Worm (Caenorhabditis elegans) whole organism, young adult: ENCODE data around the gene H03A11.13.

Experiments
- B0261.1 ChIP-seq: sonication (generic microtip); optimal IDR thresholded peaks from 2 replicates; lab custom pipeline; 2016; ENCODE audit warnings: mild to moderate bottlenecking, missing genetic modification characterization, moderate library complexity, missing compliant biosample characterization
- B0336.3 ChIP-seq: fragments of 200-800 bp; sonication (Bioruptor generic); IDR thresholded peaks from 2 replicates; pipeline ENCODE4 v1.3.6; 2022; ENCODE audit warnings: missing genetic modification characterization, missing compliant biosample characterization
- F10E7.11 ChIP-seq: sonication (generic microtip); optimal IDR thresholded peaks from 2 replicates; lab custom pipeline; 2017; ENCODE audit warnings: mild to moderate bottlenecking, missing genetic modification characterization, moderate library complexity, missing compliant biosample characterization
- F22D6.2 ChIP-seq: sonication (generic microtip); optimal IDR thresholded peaks from 2 replicates; lab custom pipeline; 2016; ENCODE audit warnings: mild to moderate bottlenecking, missing genetic modification characterization, missing compliant biosample characterization
- F23B12.7 ChIP-seq: sonication (generic microtip); optimal IDR thresholded peaks from 2 replicates; lab custom pipeline; 2017; ENCODE audit warnings: missing genetic modification characterization, mild to moderate bottlenecking, missing compliant biosample characterization, antibody characterized with exemption, moderate library complexity; ENCODE audit not compliant: insufficient read depth
- F39B2.1 ChIP-seq: fragments of 200-800 bp; sonication (Bioruptor generic); IDR thresholded peaks from 2 replicates; pipeline ENCODE4 v1.3.6; 2022; ENCODE audit warnings: missing genetic modification reagents, missing genetic modification characterization, missing compliant biosample characterization
- F55B11.4 ChIP-seq: sonication (generic microtip); optimal IDR thresholded peaks from 2 replicates; lab custom pipeline; 2016; ENCODE audit warnings: missing compliant biosample characterization, missing genetic modification characterization, borderline replicate concordance; ENCODE audit not compliant: insufficient read depth
- F57C9.4 ChIP-seq: sonication (generic microtip); optimal IDR thresholded peaks from 2 replicates; lab custom pipeline; 2017; ENCODE audit warnings: mild to moderate bottlenecking, missing genetic modification characterization, missing compliant biosample characterization
- K11D2.4 ChIP-seq: fragments of 200-800 bp; sonication (Bioruptor generic); IDR thresholded peaks from 2 replicates; pipeline ENCODE4 v1.3.6; 2022; ENCODE audit warnings: missing genetic modification reagents, missing genetic modification characterization, missing compliant biosample characterization
- K12H6.12 ChIP-seq: fragments of 200-800 bp; sonication (Bioruptor generic); optimal IDR thresholded peaks from 2 replicates; lab custom pipeline; 2018; ENCODE audit warnings: mild to moderate bottlenecking, missing genetic modification characterization, missing compliant biosample characterization
- Y56A3A.18 ChIP-seq: fragments of 200-800 bp; sonication (Bioruptor generic); IDR thresholded peaks from 2 replicates; pipeline ENCODE4 v1.3.6; 2022; ENCODE audit warnings: missing genetic modification reagents, missing genetic modification characterization, missing compliant biosample characterization
- Y95B8A.8 ChIP-seq: fragments of 200-800 bp; sonication (Bioruptor generic); IDR thresholded peaks from 2 replicates; pipeline ENCODE4 v1.3.6; 2022; ENCODE audit warnings: missing genetic modification reagents, missing genetic modification characterization, missing compliant biosample characterization
- atf-7 ChIP-seq: sonication (generic microtip); optimal IDR thresholded peaks from 2 replicates; lab custom pipeline; 2017; ENCODE audit warnings: mild to moderate bottlenecking, missing genetic modification characterization, missing compliant biosample characterization
- attf-3 ChIP-seq: fragments of 200-800 bp; sonication (Bioruptor generic); conservative IDR thresholded peaks from 2 replicates; pipeline ENCODE4 v1.3.6; 2022; ENCODE audit warnings: missing genetic modification reagents, missing genetic modification characterization, missing compliant biosample characterization
- attf-5 ChIP-seq: fragments of 200-800 bp; sonication (Bioruptor generic); optimal IDR thresholded peaks from 2 replicates; lab custom pipeline; 2018; ENCODE audit warnings: mild to moderate bottlenecking, missing genetic modification characterization, missing compliant biosample characterization
- bed-2 ChIP-seq: fragments of 200-800 bp; sonication (Bioruptor generic); IDR thresholded peaks from 2 replicates; pipeline ENCODE4 v1.3.6; 2022; ENCODE audit warnings: missing genetic modification reagents, missing genetic modification characterization, missing compliant biosample characterization
- cebp-1 ChIP-seq, 2 experiments: fragments of 200-800 bp in 1 of 2; sonication (Bioruptor generic) in 1 of 2; sonication (generic microtip) in 1 of 2; IDR thresholded peaks in 1 of 2; optimal IDR thresholded peaks in 1 of 2; 2 replicates each; pipeline versions ENCODE4 v1.3.6 to Lab custom; 2017 to 2022; ENCODE audit warnings: missing compliant biosample characterization in 2 of 2, missing genetic modification characterization in 2 of 2, mild to moderate bottlenecking in 1 of 2, missing genetic modification reagents in 1 of 2, moderate library complexity in 1 of 2
- cebp-2 ChIP-seq: fragments of 200-800 bp; sonication (Bioruptor generic); IDR thresholded peaks from 2 replicates; pipeline ENCODE4 v1.3.6; 2022; ENCODE audit warnings: missing genetic modification characterization, missing compliant biosample characterization
- ceh-27 ChIP-seq: fragments of 200-800 bp; sonication (Bioruptor generic); optimal IDR thresholded peaks from 2 replicates; lab custom pipeline; 2018; ENCODE audit warnings: mild to moderate bottlenecking, missing genetic modification characterization, moderate library complexity, missing compliant biosample characterization
- chd-7 ChIP-seq: sonication (generic microtip); optimal IDR thresholded peaks from 2 replicates; lab custom pipeline; 2016; ENCODE audit warnings: mild to moderate bottlenecking, missing genetic modification characterization, moderate library complexity, missing compliant biosample characterization
- dox-1 ChIP-seq: fragments of 200-800 bp; sonication (Bioruptor generic); IDR thresholded peaks from 2 replicates; pipeline ENCODE4 v1.3.6; 2022; ENCODE audit warnings: missing genetic modification reagents, missing genetic modification characterization, missing compliant biosample characterization
- egl-18 ChIP-seq: fragments of 200-800 bp; sonication (Bioruptor generic); IDR thresholded peaks from 2 replicates; pipeline ENCODE4 v1.3.6; 2022; ENCODE audit warnings: missing genetic modification reagents, missing genetic modification characterization, missing compliant biosample characterization
- egl-44 ChIP-seq: fragments of 200-800 bp; sonication (Bioruptor generic); IDR thresholded peaks from 2 replicates; pipeline ENCODE4 v1.3.6; 2022; ENCODE audit warnings: missing genetic modification reagents, missing genetic modification characterization, missing compliant biosample characterization
- ets-4 ChIP-seq: fragments of 200-800 bp; sonication (Bioruptor generic); optimal IDR thresholded peaks from 2 replicates; lab custom pipeline; 2018; ENCODE audit warnings: mild to moderate bottlenecking, missing genetic modification characterization, missing compliant biosample characterization
- hmg-1.2 ChIP-seq: fragments of 200-800 bp; sonication (Bioruptor generic); IDR thresholded peaks from 2 replicates; pipeline ENCODE4 v1.3.6; 2022; ENCODE audit warnings: missing genetic modification reagents, missing genetic modification characterization, missing compliant biosample characterization
- let-607 ChIP-seq, 2 experiments: fragments of 200-800 bp in 1 of 2; sonication (Bioruptor generic) in 1 of 2; sonication (generic microtip) in 1 of 2; optimal IDR thresholded peaks; 2 replicates each; lab custom pipeline; 2016 to 2018; ENCODE audit warnings: mild to moderate bottlenecking in 2 of 2, missing compliant biosample characterization in 2 of 2, missing genetic modification characterization in 2 of 2, moderate library complexity in 2 of 2, missing genotype in 1 of 2
- lin-26 ChIP-seq: fragments of 200-800 bp; sonication (Bioruptor generic); IDR thresholded peaks from 2 replicates; pipeline ENCODE4 v1.3.6; 2022; ENCODE audit warnings: missing genetic modification reagents, missing genetic modification characterization, missing compliant biosample characterization
- lin-54 ChIP-seq: fragments of 200-800 bp; sonication (Bioruptor generic); optimal IDR thresholded peaks from 2 replicates; lab custom pipeline; 2018; ENCODE audit warnings: mild to moderate bottlenecking, missing genetic modification characterization, missing compliant biosample characterization
- lir-1 ChIP-seq: fragments of 200-800 bp; sonication (Bioruptor generic); conservative IDR thresholded peaks from 2 replicates; pipeline ENCODE4 v1.3.6; 2022; ENCODE audit warnings: missing genetic modification reagents, missing genetic modification characterization, missing compliant biosample characterization
- lsy-27 ChIP-seq: sonication (generic microtip); optimal IDR thresholded peaks from 2 replicates; lab custom pipeline; 2017; ENCODE audit warnings: missing genetic modification characterization, mild to moderate bottlenecking, missing compliant biosample characterization, antibody characterized with exemption, missing genotype, borderline replicate concordance; ENCODE audit not compliant: insufficient read depth
- madf-10 ChIP-seq: sonication (generic microtip); optimal IDR thresholded peaks from 2 replicates; lab custom pipeline; 2016; ENCODE audit warnings: mild to moderate bottlenecking, missing genetic modification characterization, missing compliant biosample characterization
- madf-6 ChIP-seq: fragments of 200-800 bp; sonication (Bioruptor generic); IDR thresholded peaks from 2 replicates; pipeline ENCODE4 v1.3.6; 2022; ENCODE audit warnings: missing genetic modification reagents, missing genetic modification characterization, missing compliant biosample characterization
- mcd-1 ChIP-seq: fragments of 200-800 bp; sonication (Bioruptor generic); IDR thresholded peaks from 2 replicates; pipeline ENCODE4 v1.3.6; 2022; ENCODE audit warnings: missing genetic modification reagents, missing genetic modification characterization, missing compliant biosample characterization
- nfya-1 ChIP-seq: sonication (generic microtip); optimal IDR thresholded peaks from 2 replicates; lab custom pipeline; 2017; ENCODE audit warnings: antibody characterized with exemption, missing compliant biosample characterization, missing genetic modification characterization, borderline replicate concordance; ENCODE audit not compliant: insufficient read depth
- nfya-2 ChIP-seq: fragments of 200-800 bp; sonication (Bioruptor generic); IDR thresholded peaks from 2 replicates; pipeline ENCODE4 v1.3.6; 2022; ENCODE audit warnings: missing genetic modification reagents, missing genetic modification characterization, missing compliant biosample characterization
- nfyb-1 ChIP-seq: fragments of 200-800 bp; sonication (Bioruptor generic); IDR thresholded peaks from 2 replicates; pipeline ENCODE4 v1.3.6; 2022; ENCODE audit warnings: missing genetic modification reagents, missing genetic modification characterization, missing compliant biosample characterization
- nhr-90 ChIP-seq: sonication (generic microtip); optimal IDR thresholded peaks from 2 replicates; lab custom pipeline; 2016; ENCODE audit warnings: missing genotype, mild to moderate bottlenecking, missing genetic modification characterization, missing compliant biosample characterization
- snpc-1.1 ChIP-seq: sonication (generic microtip); optimal IDR thresholded peaks from 2 replicates; lab custom pipeline; 2017; ENCODE audit warnings: missing genetic modification characterization, mild to moderate bottlenecking, missing compliant biosample characterization, antibody characterized with exemption, moderate library complexity, missing genotype, missing genetic modification reagents; ENCODE audit not compliant: insufficient read depth
- sptf-2 ChIP-seq: fragments of 200-800 bp; sonication (Bioruptor generic); optimal IDR thresholded peaks from 2 replicates; lab custom pipeline; 2018; ENCODE audit warnings: mild to moderate bottlenecking, missing genetic modification characterization, missing compliant biosample characterization
- tbp1 ChIP-seq: fragments of 200-800 bp; sonication (Bioruptor generic); optimal IDR thresholded peaks from 2 replicates; lab custom pipeline; 2018; ENCODE audit warnings: mild to moderate bottlenecking, missing genetic modification characterization, missing compliant biosample characterization
- tlf-1 ChIP-seq: fragments of 200-800 bp; sonication (Bioruptor generic); optimal IDR thresholded peaks from 2 replicates; lab custom pipeline; 2018; ENCODE audit warnings: mild to moderate bottlenecking, missing genetic modification characterization, missing compliant biosample characterization
- zfh-2 ChIP-seq: fragments of 200-800 bp; sonication (Bioruptor generic); conservative IDR thresholded peaks from 2 replicates; pipeline ENCODE4 v1.3.6; 2022; ENCODE audit warnings: missing genetic modification reagents, missing genetic modification characterization, missing compliant biosample characterization
- ztf-18 ChIP-seq: sonication (generic microtip); optimal IDR thresholded peaks from 2 replicates; lab custom pipeline; 2016; ENCODE audit warnings: missing genotype, mild to moderate bottlenecking, missing genetic modification characterization, missing compliant biosample characterization
- ztf-25 ChIP-seq: fragments of 200-800 bp; sonication (Bioruptor generic); IDR thresholded peaks from 2 replicates; pipeline ENCODE4 v1.3.6; 2022; ENCODE audit warnings: missing genetic modification reagents, missing genetic modification characterization, missing compliant biosample characterization
- ztf-26 ChIP-seq: sonication (generic microtip); optimal IDR thresholded peaks from 2 replicates; lab custom pipeline; 2017; ENCODE audit warnings: missing genetic modification characterization, missing compliant biosample characterization
- ztf-28 ChIP-seq: fragments of 200-800 bp; sonication (Bioruptor generic); IDR thresholded peaks from 2 replicates; pipeline ENCODE4 v1.3.6; 2022; ENCODE audit warnings: missing genetic modification reagents, missing genetic modification characterization, missing compliant biosample characterization
- ztf-3 ChIP-seq: fragments of 200-800 bp; sonication (Bioruptor generic); optimal IDR thresholded peaks from 2 replicates; lab custom pipeline; 2018; ENCODE audit warnings: mild to moderate bottlenecking, missing genetic modification characterization, missing compliant biosample characterization

H03A11.13 gene

DNA sequence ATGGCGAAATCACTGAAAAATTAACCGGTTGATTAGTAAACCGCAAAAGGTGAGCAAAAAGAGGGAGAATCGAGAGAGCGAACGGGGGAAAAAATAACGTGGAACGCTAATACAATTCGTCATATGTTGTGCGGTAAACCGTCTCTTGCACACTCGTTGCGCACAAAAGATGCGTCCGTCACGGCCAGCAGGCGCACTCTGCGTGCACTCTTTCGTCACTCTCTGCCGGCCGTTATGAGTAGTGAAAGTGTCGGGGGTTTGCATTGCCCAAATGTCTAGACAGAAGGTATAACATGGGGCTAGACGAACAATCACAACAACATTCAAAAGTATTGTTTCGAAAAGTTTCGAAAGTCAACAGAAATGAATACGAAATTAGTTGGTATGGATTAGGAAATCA, 31.6 kb downstream of the H03A11.13 start, which contains the start of gene pkhm-2:
Gene pkhm-2 (minus strand): TSS at position 12 of the 400 bp plus-strand sequence.
- TF ChIP-seq nfya-1 (no peak), cebp-2 (GFP tag; lab: Robert Waterston, UW) (0 out of 2 replicates have a peak, but pooled peaks have one; percentile 64), snpc-1.1 (tag; lab: Kevin White, UChicago) (peak; percentile 40), K12H6.12 (tag; lab: Kevin White, UChicago) (peak; percentile 46), mcd-1 (GFP tag; lab: Robert Waterston, UW) (peak; percentile 83), F57C9.4 (no peak), lin-26 (GFP tag; lab: Robert Waterston, UW) (peak; percentile 69), ceh-27 (GFP tag; lab: Kevin White, UChicago) (peak; percentile 88), zfh-2 (GFP tag; lab: Robert Waterston, UW) (peak; percentile 97), madf-10 (tag; lab: Kevin White, UChicago) (peak; percentile 31), B0261.1 (tag; lab: Kevin White, UChicago) (peak; percentile 22), atf-7 (peak; percentile 68), nhr-90 (tag; lab: Kevin White, UChicago) (peak; percentile 29), bed-2 (GFP tag; lab: Robert Waterston, UW) (0 out of 2 replicates have a peak, but pooled peaks have one; percentile 15), chd-7 (tag; lab: Kevin White, UChicago) (peak; percentile 75), ztf-25 (GFP tag; lab: Robert Waterston, UW) (no peak), lir-1 (GFP tag; lab: Robert Waterston, UW) (peak; percentile 18; the same call in 1 of the 2 replicates), lsy-27 (tag; lab: Kevin White, UChicago) (no peak), attf-5 (GFP tag; lab: Kevin White, UChicago) (peak; percentile 92), ztf-18 (tag; lab: Kevin White, UChicago) (peak; percentile 98), nfya-2 (GFP tag; lab: Robert Waterston, UW) (no peak), F39B2.1 (GFP tag; lab: Robert Waterston, UW) (no peak), ztf-3 (GFP tag; lab: Kevin White, UChicago) (peak; percentile 17), B0336.3 (GFP tag; lab: Robert Waterston, UW) (peak; percentile 81), sptf-2 (no peak), F23B12.7 (tag; lab: Kevin White, UChicago) (peak; percentile 69), Y95B8A.8 (no peak), F10E7.11 (tag; lab: Kevin White, UChicago) (no peak), ztf-28 (GFP tag; lab: Robert Waterston, UW) (no peak), egl-18 (peak; percentile 88), Y56A3A.18 (GFP tag; lab: Robert Waterston, UW) (no peak), madf-6 (GFP tag; lab: Robert Waterston, UW) (peak; percentile 50), egl-44 (GFP tag; lab: Robert Waterston, UW) (peak; percentile 79; the same call in 1 of the 2 replicates), K11D2.4 (GFP tag; lab: Robert Waterston, UW) (peak; percentile 86), lin-54 (GFP tag; lab: Kevin White, UChicago) (peak; percentile 86), tlf-1 (peak; percentile 26), ets-4 (peak; percentile 89), attf-3 (0 out of 2 replicates have a peak, but pooled peaks have one; percentile 50), let-607 (tag; optimal IDR thresholded peaks at IDR 0.05; lab: Kevin White, UChicago) (peak; percentile 60 to 73), F55B11.4 (no peak), tbp1 (GFP tag; lab: Kevin White, UChicago) (peak; percentile 57), F22D6.2 (tag; lab: Kevin White, UChicago) (peak; percentile 6), dox-1 (peak; percentile 92), ztf-26 (peak; percentile 86), nfyb-1 (peak; percentile 86), hmg-1.2 (GFP tag; lab: Robert Waterston, UW) (peak; percentile 61), cebp-1 (GFP tag; IDR thresholded peaks at IDR 0.05; lab: Robert Waterston, UW) (peak; percentile 92), cebp-1 (tag; optimal IDR thresholded peaks at IDR 0.05; lab: Kevin White, UChicago) (peak; percentile 98)
